Worm (Caenorhabditis elegans): ENCODE data around the gene B0222.1.

DNA sequence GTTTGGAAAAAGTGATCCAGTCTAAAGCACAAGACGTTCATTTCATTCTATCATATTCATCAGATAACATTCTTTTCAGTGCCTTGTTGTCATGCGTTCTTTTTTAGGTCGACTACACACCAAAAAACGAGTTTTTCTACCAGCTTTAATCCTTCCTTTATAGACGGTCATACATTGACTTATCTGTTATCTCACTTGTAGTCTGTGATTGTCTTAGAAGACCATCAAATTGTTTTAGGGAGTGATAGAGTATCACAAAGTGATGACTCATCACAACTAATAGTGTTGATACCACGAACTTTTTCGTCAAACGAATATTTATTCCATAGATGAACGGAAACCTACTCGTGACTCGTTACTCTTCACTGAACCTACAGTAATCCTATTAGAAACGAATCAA, 48.2 kb upstream of the B0222.1 start:
- no peak for TF ChIP-seq F13C5.2 (tag; optimal IDR thresholded peaks at IDR 0.05)
- TF ChIP-seq ama-1 (optimal IDR thresholded peaks at IDR 0.05) = no peak
- no peak for TF ChIP-seq hmg-4 (GFP tag; optimal IDR thresholded peaks at IDR 0.05)
- no peak for TF ChIP-seq ets-7 (tag; optimal IDR thresholded peaks at IDR 0.05)
- no peak for TF ChIP-seq flt-1 (GFP tag; IDR thresholded peaks at IDR 0.05)
- no peak for TF ChIP-seq hmbx-1 (tag; optimal IDR thresholded peaks at IDR 0.05)
- no peak for TF ChIP-seq ceh-13 (GFP tag; optimal IDR thresholded peaks at IDR 0.05)
- TF ChIP-seq tra-4 (tag; optimal IDR thresholded peaks at IDR 0.05) = no peak
- TF ChIP-seq ceh-36 (tag; optimal IDR thresholded peaks at IDR 0.05) = no peak
- TF ChIP-seq scrt-1 (GFP tag; IDR thresholded peaks at IDR 0.05) = no peak
- no peak for TF ChIP-seq sea-1 (GFP tag; conservative IDR thresholded peaks at IDR 0.05)
- no peak for TF ChIP-seq pes-1 (GFP tag; IDR thresholded peaks at IDR 0.05)
